Worm (Caenorhabditis elegans): ENCODE measurements around the gene M03E7.3.
A peak's percentile ranks its signal among the peaks of the same experiment; 100 is the strongest.

The M03E7.3 gene

ce11 chrV:5610186-5610585 lies 4.6 kb upstream of the M03E7.3 start:
- TF ChIP-seq nhr-27 (tag; optimal IDR thresholded peaks at IDR 0.05) (no peak), akir-1 (GFP tag; optimal IDR thresholded peaks at IDR 0.05) (no peak), ZK185.1 (tag; optimal IDR thresholded peaks at IDR 0.05; ENCODE audit: poor library complexity, severe bottlenecking) (no peak), aptf-3 (GFP tag; IDR thresholded peaks at IDR 0.05) (no peak), ceh-40 (GFP tag; IDR thresholded peaks at IDR 0.05) (no peak), cebp-2 (GFP tag; IDR thresholded peaks at IDR 0.05) (no peak), T07F8.4 (tag; optimal IDR thresholded peaks at IDR 0.05) (no peak), ets-4 (GFP tag; optimal IDR thresholded peaks at IDR 0.05) (no peak), K11D2.4 (GFP tag; IDR thresholded peaks at IDR 0.05) (no peak), C17E4.6 (GFP tag; IDR thresholded peaks at IDR 0.05) (no peak), sptf-2 (GFP tag; optimal IDR thresholded peaks at IDR 0.05) (no peak), T26A5.8 (tag; optimal IDR thresholded peaks at IDR 0.05) (no peak), Y56A3A.18 (GFP tag; IDR thresholded peaks at IDR 0.05) (no peak), hmg-1.2 (GFP tag; IDR thresholded peaks at IDR 0.05) (no peak), F57A8.1 (GFP tag; optimal IDR thresholded peaks at IDR 0.05) (no peak), ztf-6 (GFP tag; IDR thresholded peaks at IDR 0.05) (no peak), ztf-3 (GFP tag; optimal IDR thresholded peaks at IDR 0.05) (no peak)

DNA sequence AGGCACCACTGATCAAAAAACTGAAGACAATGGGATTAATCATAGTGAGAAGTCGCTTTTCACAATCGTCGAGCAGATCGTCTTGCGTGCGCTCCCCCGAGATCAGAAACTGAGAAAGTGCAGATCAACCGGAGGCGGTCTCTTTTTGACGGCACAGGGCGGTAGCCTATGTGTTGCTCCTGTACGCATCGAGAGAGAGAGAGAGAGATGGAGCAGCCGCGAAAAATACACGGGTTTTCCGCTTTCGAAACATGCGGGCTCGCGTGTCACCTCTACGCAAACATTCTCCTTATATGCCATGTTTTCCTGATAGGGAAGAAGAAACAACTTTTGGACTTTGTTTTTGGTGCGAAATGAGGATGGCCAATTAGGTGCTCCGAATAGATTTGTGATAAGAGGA lies 1.7 kb upstream of the M03E7.3 start, which contains the start of gene lrpc-1:
lrpc-1 (minus strand) TSS at position 101 of the 400 bp plus-strand sequence.
- TF ChIP-seq B0336.3 (GFP tag; IDR thresholded peaks at IDR 0.05), result no peak

DNA sequence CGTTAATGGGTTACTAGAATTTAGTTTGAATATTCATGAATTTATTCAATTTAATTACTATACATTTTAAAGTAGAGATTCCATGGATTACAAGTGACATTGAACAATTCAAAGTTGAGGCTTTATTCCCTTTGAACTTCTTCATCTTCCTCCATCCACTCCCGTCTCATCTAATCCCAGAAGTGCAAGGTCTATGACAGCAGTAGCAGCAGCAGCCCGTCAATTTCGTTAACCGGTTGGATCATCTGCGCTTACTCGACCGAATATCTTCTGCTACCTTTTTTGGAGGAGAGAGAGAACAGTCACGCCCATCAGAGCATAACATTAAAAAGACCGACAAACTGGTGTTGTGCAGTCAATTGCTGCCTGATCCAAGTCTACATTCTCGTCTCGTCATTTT lies 2.5 kb downstream of the M03E7.3 start, which contains the start of gene M03E7.2:
M03E7.2 (plus strand) TSS at position 301 of the 400 bp plus-strand sequence.
- TF ChIP-seq ekl-4 (GFP tag; IDR thresholded peaks at IDR 0.05), result no peak
- TF ChIP-seq ZK185.1 (tag; optimal IDR thresholded peaks at IDR 0.05; ENCODE audit: poor library complexity, severe bottlenecking), result no peak
- no peak for TF ChIP-seq zfh-2 (GFP tag; conservative IDR thresholded peaks at IDR 0.05)
- TF ChIP-seq ztf-22 (GFP tag; optimal IDR thresholded peaks at IDR 0.05), result no peak
- TF ChIP-seq ceh-40 (GFP tag; IDR thresholded peaks at IDR 0.05), result no peak
- TF ChIP-seq lir-1 (GFP tag; conservative IDR thresholded peaks at IDR 0.05), result no peak
- TF ChIP-seq F55B11.4 (tag; optimal IDR thresholded peaks at IDR 0.05; ENCODE audit: borderline replicate concordance, insufficient read depth), result no peak
- TF ChIP-seq D2030.7 (GFP tag; IDR thresholded peaks at IDR 0.05), result no peak
- no peak for TF ChIP-seq zim-3 (tag; optimal IDR thresholded peaks at IDR 0.05)
- TF ChIP-seq nhr-179 (tag; optimal IDR thresholded peaks at IDR 0.05), result no peak
- no peak for TF ChIP-seq lsl-1 (GFP tag; optimal IDR thresholded peaks at IDR 0.05)
- TF ChIP-seq ztf-26 (tag; optimal IDR thresholded peaks at IDR 0.05), result no peak
- TF ChIP-seq hlh-26 (GFP tag; conservative IDR thresholded peaks at IDR 0.05), result no peak

- TF ChIP-seq hlh-26 (GFP tag; conservative IDR thresholded peaks at IDR 0.05), result no peak
- peak; percentile 67 for TF ChIP-seq D2030.7 (GFP tag; IDR thresholded peaks at IDR 0.05)
- TF ChIP-seq K12H6.12 (tag; optimal IDR thresholded peaks at IDR 0.05), result no peak
- no peak for TF ChIP-seq repo-1 (tag; optimal IDR thresholded peaks at IDR 0.05)
- TF ChIP-seq nfyb-1 (GFP tag; IDR thresholded peaks at IDR 0.05), result no peak
- TF ChIP-seq ekl-4 (GFP tag; IDR thresholded peaks at IDR 0.05), result no peak
- no peak for TF ChIP-seq ztf-26 (tag; optimal IDR thresholded peaks at IDR 0.05)
- no peak for TF ChIP-seq egl-18 (GFP tag; IDR thresholded peaks at IDR 0.05)
- no peak for TF ChIP-seq nhr-27 (tag; optimal IDR thresholded peaks at IDR 0.05)
- no peak for TF ChIP-seq mxl-1 (tag; optimal IDR thresholded peaks at IDR 0.05)
- no peak for TF ChIP-seq him-1 (tag; optimal IDR thresholded peaks at IDR 0.05)
- TF ChIP-seq unc-62 (GFP tag; optimal IDR thresholded peaks at IDR 0.05), result no peak
- no peak for TF ChIP-seq lir-1 (GFP tag; conservative IDR thresholded peaks at IDR 0.05)
- TF ChIP-seq akir-1 (GFP tag; optimal IDR thresholded peaks at IDR 0.05), result no peak
- TF ChIP-seq F23B12.7 (tag; optimal IDR thresholded peaks at IDR 0.05; ENCODE audit: insufficient read depth), result no peak
- no peak for TF ChIP-seq pha-4 (tag; optimal IDR thresholded peaks at IDR 0.05)
- TF ChIP-seq gei-17 (GFP tag; optimal IDR thresholded peaks at IDR 0.05), result no peak
- TF ChIP-seq ceh-91 (GFP tag; IDR thresholded peaks at IDR 0.05), result peak; percentile 72
- TF ChIP-seq Y53F4B.3 (GFP tag; IDR thresholded peaks at IDR 0.05), result no peak
- no peak for TF ChIP-seq hrde-1 (tag; optimal IDR thresholded peaks at IDR 0.05; ENCODE audit: borderline replicate concordance)
- TF ChIP-seq hsf-1 (GFP tag; IDR thresholded peaks at IDR 0.05), result no peak
- TF ChIP-seq ZK185.1 (tag; optimal IDR thresholded peaks at IDR 0.05; ENCODE audit: poor library complexity, severe bottlenecking), result no peak
- TF ChIP-seq chd-7 (tag; optimal IDR thresholded peaks at IDR 0.05), result no peak
These were observed 4.5 kb downstream of the M03E7.3 start for ce11 chrV:5619372-5619771.

All from whole organism, young adult.